Fruit fly (Drosophila melanogaster): Measurements from ENCODE around the gene Vps16A.
A peak's percentile ranks its signal among the peaks of the same experiment; 100 is the strongest.

The Vps16A gene

DNA sequence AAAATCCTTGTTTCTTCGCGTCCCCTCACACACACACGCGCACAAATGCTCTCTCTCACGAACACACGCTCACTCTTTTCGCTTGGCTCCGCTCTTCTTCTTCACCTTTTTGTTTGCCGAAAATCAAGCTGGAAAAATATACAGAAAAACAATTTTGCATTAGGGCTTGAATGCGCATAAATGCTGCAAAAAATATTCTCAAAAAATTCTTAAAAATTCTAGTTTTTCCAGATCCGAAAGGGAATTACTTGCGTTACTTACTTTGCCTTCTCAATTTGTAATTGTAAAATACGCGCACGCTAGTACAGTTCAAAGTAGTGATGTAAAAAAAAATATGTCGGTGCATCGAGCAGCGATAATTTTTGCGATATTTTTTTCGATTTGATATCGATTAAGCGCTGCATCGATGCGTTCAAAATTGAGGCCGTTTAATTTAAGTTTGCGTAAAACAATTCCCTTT lies 26.8 kb upstream of the Vps16A start (continued):
- TF ChIP-seq zfh2 (GFP tag; optimal IDR thresholded peaks at IDR 0.05) (no peak), CG6854 (GFP tag; optimal IDR thresholded peaks at IDR 0.05) (no peak), Asciz (GFP tag; optimal IDR thresholded peaks at IDR 0.05) (no peak), ind (GFP tag; optimal IDR thresholded peaks at IDR 0.05) (no peak), CG2712 (tag; optimal IDR thresholded peaks at IDR 0.05) (peak; percentile 46), ap (GFP tag; IDR thresholded peaks at IDR 0.05) (no peak), HLH4C (GFP tag; IDR thresholded peaks at IDR 0.05; ENCODE audit: partially characterized antibody) (peak; percentile 88), CG8388 (GFP tag; optimal IDR thresholded peaks at IDR 0.05) (no peak), lbe (GFP tag; optimal IDR thresholded peaks at IDR 0.05) (peak; percentile 48), Bgb (GFP tag; IDR thresholded peaks at IDR 0.05; ENCODE audit: partially characterized antibody) (peak; percentile 86), chn (GFP tag; optimal IDR thresholded peaks at IDR 0.05) (no peak), CG6813 (GFP tag; optimal IDR thresholded peaks at IDR 0.05) (no peak), CG10431 (GFP tag; optimal IDR thresholded peaks at IDR 0.05) (no peak), schlank (tag; optimal IDR thresholded peaks at IDR 0.05) (no peak), CG11560 (tag; IDR thresholded peaks at IDR 0.05) (no peak; the same call in 2 of the 3 replicates), br (optimal IDR thresholded peaks at IDR 0.05) (no peak), CG15601 (tag; optimal IDR thresholded peaks at IDR 0.05) (peak; percentile 14), CG11696 (GFP tag; IDR thresholded peaks at IDR 0.05) (no peak), crp (GFP tag; optimal IDR thresholded peaks at IDR 0.05) (no peak), CG4282 (GFP tag; optimal IDR thresholded peaks at IDR 0.05) (peak; percentile 33), amos (GFP tag; IDR thresholded peaks at IDR 0.05; ENCODE audit: partially characterized antibody) (peak; percentile 79), sqz (GFP tag; optimal IDR thresholded peaks at IDR 0.05) (peak; percentile 69), CG4617 (GFP tag; optimal IDR thresholded peaks at IDR 0.05; ENCODE audit: borderline replicate concordance) (peak; percentile 80), CG9437 (GFP tag; optimal IDR thresholded peaks at IDR 0.05) (no peak), CG10267 (tag; optimal IDR thresholded peaks at IDR 0.05) (peak; percentile 66), Myb (GFP tag; optimal IDR thresholded peaks at IDR 0.05) (peak; percentile 94), CG4328 (GFP tag; optimal IDR thresholded peaks at IDR 0.05) (no peak), hb (GFP tag; IDR thresholded peaks at IDR 0.05; ENCODE audit: partially characterized antibody) (peak; percentile 58; the same call in 1 of the 3 replicates), corto (GFP tag; optimal IDR thresholded peaks at IDR 0.05) (no peak), sna (GFP tag; IDR thresholded peaks at IDR 0.05; ENCODE audit: partially characterized antibody) (peak; percentile 79), MBD-R2 (GFP tag; IDR thresholded peaks at IDR 0.05) (no peak), hbn (GFP tag; IDR thresholded peaks at IDR 0.05; ENCODE audit: partially characterized antibody) (peak; percentile 80), CG5180 (GFP tag; optimal IDR thresholded peaks at IDR 0.05) (no peak), lilli (GFP tag; optimal IDR thresholded peaks at IDR 0.05) (peak; percentile 2), CTCF (GFP tag; optimal IDR thresholded peaks at IDR 0.05) (peak; percentile 76), sim (GFP tag; IDR thresholded peaks at IDR 0.05) (no peak), nmo (GFP tag; optimal IDR thresholded peaks at IDR 0.05) (peak; percentile 36), ems (GFP tag; optimal IDR thresholded peaks at IDR 0.05) (no peak), disco-r (GFP tag; optimal IDR thresholded peaks at IDR 0.05) (no peak), CG3407 (GFP tag; optimal IDR thresholded peaks at IDR 0.05) (no peak), NFAT (GFP tag; IDR thresholded peaks at IDR 0.05) (no peak), Sry-β (GFP tag; optimal IDR thresholded peaks at IDR 0.05) (no peak), sr (GFP tag; IDR thresholded peaks at IDR 0.05) (no peak), NC2β (GFP tag; optimal IDR thresholded peaks at IDR 0.05) (no peak), ash1 (GFP tag; optimal IDR thresholded peaks at IDR 0.05) (no peak), CG34224 (GFP tag; IDR thresholded peaks at IDR 0.05; ENCODE audit: partially characterized antibody) (peak; percentile 85; the same call in 2 of the 3 replicates), vnd (GFP tag; IDR thresholded peaks at IDR 0.05; ENCODE audit: partially characterized antibody) (peak; percentile 67; the same call in 2 of the 3 replicates), lov (optimal IDR thresholded peaks at IDR 0.05) (no peak), lov (GFP tag; IDR thresholded peaks at IDR 0.05) (no peak), cwo (GFP tag; optimal IDR thresholded peaks at IDR 0.05) (no peak)
